Fruit fly (Drosophila melanogaster): ENCODE measurements around the gene CG14434.
A peak's percentile ranks its signal among the peaks of the same experiment; 100 is the strongest.

CG14434 gene

dm6 chrX:6855366-6856200 is 11.4 kb downstream of the CG14434 start (continued):
- TF ChIP-seq fd64A (GFP tag; optimal IDR thresholded peaks at IDR 0.05): peak; percentile 41
- TF ChIP-seq CG18262 (tag; optimal IDR thresholded peaks at IDR 0.05): peak; percentile 89
- TF ChIP-seq CG30431 (GFP tag; optimal IDR thresholded peaks at IDR 0.05): peak; percentile 77
- TF ChIP-seq CG8281 (tag; optimal IDR thresholded peaks at IDR 0.05): peak; percentile 87
- TF ChIP-seq CG32767 (GFP tag; IDR thresholded peaks at IDR 0.05): peak; percentile 83
- TF ChIP-seq odd (GFP tag; optimal IDR thresholded peaks at IDR 0.05): peak; percentile 83
- TF ChIP-seq CG14050 (GFP tag; IDR thresholded peaks at IDR 0.05): peak; percentile 83
- peak in 1 of 2 experiments; percentile 51 for TF ChIP-seq crp (GFP tag; optimal IDR thresholded peaks at IDR 0.05)
- TF ChIP-seq Ada2b (GFP tag; IDR thresholded peaks at IDR 0.05): peak; percentile 53
- no peak for TF ChIP-seq al (GFP tag; IDR thresholded peaks at IDR 0.05)
- TF ChIP-seq CG11504 (tag; optimal IDR thresholded peaks at IDR 0.05): peak; percentile 96
- TF ChIP-seq vnd (GFP tag; IDR thresholded peaks at IDR 0.05; ENCODE audit: partially characterized antibody): no peak
- TF ChIP-seq CG12391 (tag; optimal IDR thresholded peaks at IDR 0.05): peak; percentile 93
- TF ChIP-seq CG8359 (GFP tag; optimal IDR thresholded peaks at IDR 0.05; ENCODE audit: borderline replicate concordance): peak; percentile 81
- TF ChIP-seq hth (optimal IDR thresholded peaks at IDR 0.05): no peak
- peak; percentile 56; the same call in 2 of the 3 replicates for TF ChIP-seq CG7357 (GFP tag; IDR thresholded peaks at IDR 0.05)
- peak; percentile 75 for TF ChIP-seq CG7786 (GFP tag; optimal IDR thresholded peaks at IDR 0.05)
- TF ChIP-seq Ravus (GFP tag; IDR thresholded peaks at IDR 0.05): no peak
- peak; percentile 97 for TF ChIP-seq CoRest (tag; optimal IDR thresholded peaks at IDR 0.05)
- peak; percentile 74 for TF ChIP-seq Fer3 (tag; optimal IDR thresholded peaks at IDR 0.05)
- TF ChIP-seq CG4730 (GFP tag; IDR thresholded peaks at IDR 0.05): peak; percentile 48; the same call in 1 of the 2 replicates
- peak; percentile 61 for TF ChIP-seq eyg (GFP tag; optimal IDR thresholded peaks at IDR 0.05)
- TF ChIP-seq CG13424 (tag; optimal IDR thresholded peaks at IDR 0.05): peak; percentile 96
- TF ChIP-seq dimm (GFP tag; IDR thresholded peaks at IDR 0.05): 0 out of 2 replicates have a peak, but pooled peaks have one; percentile 17
- no peak for TF ChIP-seq Neu2 (GFP tag; optimal IDR thresholded peaks at IDR 0.05; ENCODE audit: borderline replicate concordance)
- TF ChIP-seq gt (GFP tag; IDR thresholded peaks at IDR 0.05): 0 out of 2 replicates have a peak, but pooled peaks have one; percentile 10
- TF ChIP-seq Fer2 (tag; optimal IDR thresholded peaks at IDR 0.05): peak; percentile 15
- no peak for TF ChIP-seq amos (GFP tag; IDR thresholded peaks at IDR 0.05; ENCODE audit: partially characterized antibody)
- 0 out of 3 replicates have a peak, but pooled peaks have one; percentile 55 for TF ChIP-seq CG34422 (GFP tag; IDR thresholded peaks at IDR 0.05)
- TF ChIP-seq Vsx1 (GFP tag; optimal IDR thresholded peaks at IDR 0.05): peak; percentile 71
- TF ChIP-seq CG9609 (GFP tag; optimal IDR thresholded peaks at IDR 0.05): peak; percentile 81
- TF ChIP-seq CG2199 (GFP tag; IDR thresholded peaks at IDR 0.05): peak; percentile 86; the same call in 1 of the 3 replicates
- 0 out of 3 replicates have a peak, but pooled peaks have one; percentile 27 for TF ChIP-seq jigr1 (GFP tag; IDR thresholded peaks at IDR 0.05)
- peak; percentile 88 for TF ChIP-seq slou (GFP tag; optimal IDR thresholded peaks at IDR 0.05)
- peak; percentile 57 for TF ChIP-seq slp2 (GFP tag; optimal IDR thresholded peaks at IDR 0.05)
- peak; percentile 71 for TF ChIP-seq CG13296 (GFP tag; optimal IDR thresholded peaks at IDR 0.05)
- no peak for TF ChIP-seq sna (GFP tag; IDR thresholded peaks at IDR 0.05; ENCODE audit: partially characterized antibody)
- TF ChIP-seq CG18764 (GFP tag; optimal IDR thresholded peaks at IDR 0.05): no peak
- TF ChIP-seq insv (GFP tag; optimal IDR thresholded peaks at IDR 0.05): peak in 1 of 2 experiments; percentile 26
- peak; percentile 81 for TF ChIP-seq Xrp1 (GFP tag; IDR thresholded peaks at IDR 0.05)
- TF ChIP-seq Sry-δ (GFP tag; optimal IDR thresholded peaks at IDR 0.05): peak; percentile 60
- peak; percentile 44; the same call in 1 of the 2 replicates for TF ChIP-seq CG32532 (GFP tag; IDR thresholded peaks at IDR 0.05)
- TF ChIP-seq CG14667 (GFP tag; IDR thresholded peaks at IDR 0.05): peak; percentile 51
- peak; percentile 69 for TF ChIP-seq CG3847 (GFP tag; IDR thresholded peaks at IDR 0.05)
- TF ChIP-seq CG10267 (tag; optimal IDR thresholded peaks at IDR 0.05): peak; percentile 70
- TF ChIP-seq btn (GFP tag; optimal IDR thresholded peaks at IDR 0.05): peak; percentile 14
- TF ChIP-seq CG33557 (GFP tag; optimal IDR thresholded peaks at IDR 0.05): peak; percentile 80
- TF ChIP-seq Hsf (GFP tag; optimal IDR thresholded peaks at IDR 0.05): peak; percentile 88
